Worm (Caenorhabditis elegans) whole organism, L4 larva: ENCODE results near the gene F47B8.3.
"Not testable (repeated sequence)": the region's sequence is repeated elsewhere in the genome, so short reads cannot be mapped to it uniquely, and the experiment has no call there.

Experiments used
- Y48G9A.11 ChIP-seq: fragments of 200-800 bp; sonication (Bioruptor generic); IDR thresholded peaks from 2 replicates; pipeline ENCODE4 v1.3.6; 2022; ENCODE audit warnings: missing genetic modification reagents, missing genetic modification characterization, missing compliant biosample characterization
- aha-1 ChIP-seq: fragments of 150-350 bp; peaks from one replicate; lab custom pipeline; 2014; ENCODE audit warnings: missing biosample characterization, missing genetic modification characterization
- aly-2 ChIP-seq: sonication (generic microtip); optimal IDR thresholded peaks from 2 replicates; lab custom pipeline; 2018; ENCODE audit warnings: missing biosample characterization, missing genetic modification characterization
- ces-1 ChIP-seq: fragments of 150-350 bp; sonication (generic microtip); optimal IDR thresholded peaks from 4 replicates; lab custom pipeline; 2014; ENCODE audit warnings: missing biosample characterization, missing genetic modification reagents, missing genetic modification characterization
- dve-1 ChIP-seq: sonication (generic microtip); optimal IDR thresholded peaks from 2 replicates; lab custom pipeline; 2017; ENCODE audit warnings: antibody characterized with exemption, mild to moderate bottlenecking, missing genetic modification characterization, missing compliant biosample characterization; ENCODE audit not compliant: insufficient read depth
- jun-1 ChIP-seq: fragments of 150-350 bp; optimal IDR thresholded peaks from 2 replicates; lab custom pipeline; 2014; ENCODE audit warnings: missing biosample characterization, missing genetic modification reagents, missing genetic modification characterization
- mep-1 ChIP-seq: fragments of 150-350 bp; sonication (generic microtip); optimal IDR thresholded peaks from 3 replicates; lab custom pipeline; 2014; ENCODE audit warnings: missing biosample characterization, missing genetic modification characterization
- nhr-25 ChIP-seq: sonication (generic microtip); optimal IDR thresholded peaks from 2 replicates; lab custom pipeline; 2017; ENCODE audit warnings: missing genetic modification characterization, mild to moderate bottlenecking, missing compliant biosample characterization, antibody characterized with exemption, moderate library complexity, borderline replicate concordance; ENCODE audit not compliant: insufficient read depth
- nhr-41 ChIP-seq: fragments of 200-800 bp; sonication (Bioruptor generic); IDR thresholded peaks from 2 replicates; pipeline ENCODE4 v1.3.6; 2022; ENCODE audit warnings: missing genetic modification reagents, missing genetic modification characterization, missing compliant biosample characterization
- spr-3 ChIP-seq: fragments of 200-800 bp; sonication (Bioruptor generic); optimal IDR thresholded peaks from 2 replicates; lab custom pipeline; 2018; ENCODE audit warnings: mild to moderate bottlenecking, missing genetic modification characterization, missing compliant biosample characterization
- unc-62 ChIP-seq, 3 experiments: fragments of 150-350 bp in 1 of 3; sonication (generic microtip); optimal IDR thresholded peaks in 2 of 3; peaks in 1 of 3; 1 replicate in 1 of 3; 2 replicates in 2 of 3; lab custom pipeline; 2014 to 2017; ENCODE audit warnings: missing biosample characterization in 3 of 3, missing genetic modification characterization in 3 of 3, missing genetic modification reagents in 3 of 3, missing genotype in 1 of 3

F47B8.3 gene

DNA sequence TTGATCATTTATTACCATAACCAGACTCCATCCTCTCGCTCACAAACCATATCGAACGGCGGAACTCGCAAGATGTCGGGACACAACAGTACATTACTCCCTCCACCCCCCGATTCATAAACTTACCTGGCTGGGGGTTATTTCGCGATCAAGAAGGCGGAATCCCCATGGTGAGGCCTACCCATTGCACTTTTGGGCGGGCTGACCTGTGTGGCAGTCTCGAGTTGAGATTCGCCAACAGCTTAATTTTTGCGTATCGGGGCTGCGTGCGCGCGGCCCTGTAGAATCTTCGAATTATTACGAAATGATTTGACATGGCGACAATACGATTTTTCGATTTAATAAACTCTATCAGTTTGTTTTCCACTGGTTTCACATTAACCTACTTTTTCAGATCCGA is 45.3 kb downstream of the F47B8.3 start:
- TF ChIP-seq aha-1 (tag; lab: Kevin White, UChicago) (peak; percentile 54), Y48G9A.11 (GFP tag; lab: Robert Waterston, UW) (0 out of 2 replicates have a peak, but pooled peaks have one; percentile 6)

DNA sequence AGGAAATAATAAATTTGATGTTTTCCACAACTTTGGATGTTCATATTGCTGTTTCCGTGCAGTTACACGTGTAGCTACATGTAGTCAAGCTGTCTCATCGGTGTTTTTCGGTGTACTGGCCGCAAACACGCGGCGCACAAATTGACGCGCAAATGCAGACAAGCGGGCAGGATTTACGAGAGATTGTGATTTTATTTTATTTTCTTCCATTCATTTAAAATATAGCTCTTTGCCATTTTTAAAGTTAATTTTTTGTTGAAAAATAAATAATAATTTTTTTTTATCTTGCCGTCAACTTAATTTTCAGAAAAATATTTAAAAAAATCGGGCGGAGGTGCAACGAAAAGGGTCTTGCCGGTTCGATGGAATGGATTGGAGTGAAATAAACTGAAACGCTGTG is 48.5 kb downstream of the F47B8.3 start, which contains the start of gene F40G12.7:
Gene F40G12.7 (plus strand): TSS at position 301 of the 400 bp plus-strand sequence.
- TF ChIP-seq aly-2 (tag; lab: Kevin White, UChicago); spr-3 (GFP tag; lab: Kevin White, UChicago); jun-1 (tag; lab: Kevin White, UChicago): not testable (repeated sequence)

DNA sequence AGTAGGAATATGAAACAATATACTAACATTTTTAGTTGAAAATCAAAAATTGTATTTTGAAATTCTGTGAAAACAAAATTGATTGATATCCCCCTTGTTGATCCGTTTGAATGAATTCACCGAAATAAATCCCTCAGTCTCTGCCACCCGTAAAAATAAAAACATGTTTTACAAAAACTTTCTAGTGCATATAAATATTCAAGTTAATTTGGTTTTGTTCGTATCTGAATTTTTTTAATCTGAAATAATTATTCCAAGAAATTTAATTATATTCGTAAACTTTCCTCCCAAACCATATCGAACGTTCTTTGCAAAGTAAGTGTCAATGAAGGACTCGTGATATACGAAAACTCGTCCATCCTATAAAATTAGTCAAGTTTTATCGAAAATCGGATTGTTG is 49.8 kb downstream of the F47B8.3 start, which contains the start of gene F40G12.6:
Gene F40G12.6 (minus strand): TSS at position 101 of the 400 bp plus-strand sequence.
- TF ChIP-seq nhr-25: no peak
- no peak for TF ChIP-seq mep-1 (tag; lab: Kevin White, UChicago)
- no peak for TF ChIP-seq unc-62 (GFP tag; optimal IDR thresholded peaks at IDR 0.05 in 1 of 2; lab: Kevin White, UChicago)
- TF ChIP-seq unc-62 (tag; optimal IDR thresholded peaks at IDR 0.05; lab: Kevin White, UChicago): no peak
- no peak for TF ChIP-seq ces-1
- no peak for TF ChIP-seq dve-1 (tag; lab: Kevin White, UChicago)
- TF ChIP-seq nhr-41 (GFP tag; lab: Robert Waterston, UW): no peak
